Worm (Caenorhabditis elegans): ENCODE measurements around the gene R160.5.

The R160.5 gene

DNA sequence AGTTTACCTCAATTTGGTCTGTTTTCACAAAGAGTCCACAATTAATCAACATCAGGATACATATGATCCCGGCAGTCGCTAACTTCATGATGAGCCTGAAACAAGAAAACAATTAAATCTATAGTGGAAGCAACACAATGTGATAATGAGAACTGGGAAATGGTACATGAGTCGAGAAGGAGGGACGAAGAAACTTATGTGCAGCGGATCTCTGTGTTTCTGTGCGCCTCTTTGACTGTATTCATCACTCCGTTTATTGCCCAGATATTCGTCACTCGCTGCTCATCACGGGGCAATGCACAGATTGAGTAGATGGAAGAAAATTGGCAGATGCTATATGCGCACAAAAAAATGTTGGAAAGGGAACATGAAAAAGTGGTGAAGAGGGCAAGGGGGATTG lies 4.4 kb downstream of the R160.5 start, which contains the start of gene R160.3:
Gene R160.3, minus strand, starts transcription at position 101 of the 400 bp plus-strand sequence.
- TF ChIP-seq scrt-1 (GFP tag; IDR thresholded peaks at IDR 0.05) = no peak
- TF ChIP-seq aly-1 (tag; optimal IDR thresholded peaks at IDR 0.05) = no peak
- no peak for TF ChIP-seq ceh-36 (tag; optimal IDR thresholded peaks at IDR 0.05)
- no peak for TF ChIP-seq ceh-13 (GFP tag; optimal IDR thresholded peaks at IDR 0.05)
- no peak for TF ChIP-seq pes-1 (GFP tag; IDR thresholded peaks at IDR 0.05)
- TF ChIP-seq sea-1 (GFP tag; conservative IDR thresholded peaks at IDR 0.05) = no peak
- no peak for TF ChIP-seq tra-4 (tag; optimal IDR thresholded peaks at IDR 0.05)
- no peak for TF ChIP-seq tbx-37 (GFP tag; conservative IDR thresholded peaks at IDR 0.05)
- no peak for TF ChIP-seq flt-1 (GFP tag; IDR thresholded peaks at IDR 0.05)
- TF ChIP-seq B0310.2 (tag; optimal IDR thresholded peaks at IDR 0.05) = no peak
- TF ChIP-seq ama-1 (optimal IDR thresholded peaks at IDR 0.05) = no peak
- no peak for TF ChIP-seq tbx-11 (GFP tag; IDR thresholded peaks at IDR 0.05)
- TF ChIP-seq F13C5.2 (tag; optimal IDR thresholded peaks at IDR 0.05) = no peak
- TF ChIP-seq hmg-4 (GFP tag; optimal IDR thresholded peaks at IDR 0.05) = no peak
- no peak for TF ChIP-seq ets-7 (tag; optimal IDR thresholded peaks at IDR 0.05)
- TF ChIP-seq hmbx-1 (tag; optimal IDR thresholded peaks at IDR 0.05) = no peak
- TF ChIP-seq hnd-1 (tag; optimal IDR thresholded peaks at IDR 0.05) = no peak

DNA sequence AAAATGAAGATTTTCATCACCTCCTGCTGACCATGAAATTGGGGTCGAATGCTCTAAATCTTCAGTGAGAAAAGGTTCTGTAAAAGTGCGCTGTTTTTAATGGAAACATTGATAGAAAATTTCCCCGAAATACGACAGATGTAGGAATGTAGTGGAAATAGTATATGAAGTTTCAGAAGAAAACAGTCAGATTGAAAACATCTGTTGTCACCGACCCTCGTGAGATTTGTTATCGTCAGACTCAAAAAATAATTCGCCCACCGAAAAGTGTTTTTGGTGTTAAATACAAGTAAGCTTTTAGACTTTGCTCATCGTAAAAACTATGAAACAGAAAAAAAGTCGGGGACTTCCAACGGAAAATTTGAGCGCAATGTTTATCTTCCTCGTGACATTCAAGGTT lies 5.8 kb downstream of the R160.5 start, which contains the start of gene F14H12.8:
Gene F14H12.8, minus strand, starts transcription at position 101 of the 400 bp plus-strand sequence.
- no peak for TF ChIP-seq ceh-13 (GFP tag; optimal IDR thresholded peaks at IDR 0.05)
- TF ChIP-seq ets-7 (tag; optimal IDR thresholded peaks at IDR 0.05) = no peak
- TF ChIP-seq hnd-1 (tag; optimal IDR thresholded peaks at IDR 0.05) = no peak

DNA sequence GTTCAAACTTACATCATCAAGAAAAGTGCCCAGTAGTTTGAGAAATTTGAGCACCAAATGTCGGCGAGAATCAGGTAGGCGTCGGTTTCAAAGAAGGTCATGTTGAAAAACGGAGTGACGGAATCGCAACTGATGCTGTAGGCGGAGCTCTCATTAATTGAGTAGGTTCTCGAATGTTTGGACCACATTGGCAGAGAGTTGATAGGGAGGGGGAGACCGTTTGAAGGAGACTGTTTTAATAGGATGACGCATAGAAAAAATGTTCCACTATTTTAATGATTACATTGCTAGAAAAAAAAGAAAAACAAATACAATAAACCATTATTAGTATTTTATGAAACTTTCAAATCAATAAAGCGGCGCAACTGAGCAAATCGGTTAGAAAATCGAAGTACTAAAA lies 7.5 kb downstream of the R160.5 start, which contains the start of gene F14H12.17:
Gene F14H12.17, minus strand, starts transcription at position 101 of the 400 bp plus-strand sequence.
- no peak for TF ChIP-seq tbx-37 (GFP tag; conservative IDR thresholded peaks at IDR 0.05)
- no peak for TF ChIP-seq hmbx-1 (tag; optimal IDR thresholded peaks at IDR 0.05)

DNA sequence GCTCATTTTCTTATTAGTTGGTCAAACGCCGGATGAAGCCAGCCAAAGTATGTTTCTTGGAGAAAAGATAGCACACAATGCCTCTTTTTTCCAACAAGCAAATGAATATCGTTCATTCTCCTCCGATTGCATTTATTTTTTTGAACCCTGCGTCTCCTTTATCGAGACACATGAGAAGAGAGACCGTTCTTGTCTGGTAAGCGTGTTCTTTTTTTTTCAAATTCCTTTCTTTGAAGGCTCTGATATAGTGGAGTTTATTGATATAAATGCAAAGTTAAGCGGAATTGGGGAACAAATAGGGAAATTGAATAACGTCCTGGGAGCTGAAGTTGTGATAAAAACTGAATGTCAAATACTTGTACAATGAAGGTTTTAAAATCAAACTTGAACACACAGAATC lies 8.1 kb downstream of the R160.5 start, which contains the start of gene F14H12.7:
Gene F14H12.7, minus strand, starts transcription at position 101 of the 400 bp plus-strand sequence.
- no peak for TF ChIP-seq hnd-1 (tag; optimal IDR thresholded peaks at IDR 0.05)
- TF ChIP-seq hmg-4 (GFP tag; optimal IDR thresholded peaks at IDR 0.05) = no peak
- no peak for TF ChIP-seq ama-1 (optimal IDR thresholded peaks at IDR 0.05)
- no peak for TF ChIP-seq tbx-11 (GFP tag; IDR thresholded peaks at IDR 0.05)
- TF ChIP-seq sea-1 (GFP tag; conservative IDR thresholded peaks at IDR 0.05) = no peak
- no peak for TF ChIP-seq tbx-37 (GFP tag; conservative IDR thresholded peaks at IDR 0.05)
- no peak for TF ChIP-seq ceh-36 (tag; optimal IDR thresholded peaks at IDR 0.05)
- TF ChIP-seq ceh-13 (GFP tag; optimal IDR thresholded peaks at IDR 0.05) = no peak
- no peak for TF ChIP-seq scrt-1 (GFP tag; IDR thresholded peaks at IDR 0.05)
- no peak for TF ChIP-seq hmbx-1 (tag; optimal IDR thresholded peaks at IDR 0.05)
- TF ChIP-seq ets-7 (tag; optimal IDR thresholded peaks at IDR 0.05) = no peak
- no peak for TF ChIP-seq tra-4 (tag; optimal IDR thresholded peaks at IDR 0.05)
- TF ChIP-seq aly-1 (tag; optimal IDR thresholded peaks at IDR 0.05) = no peak
- no peak for TF ChIP-seq flt-1 (GFP tag; IDR thresholded peaks at IDR 0.05)
- TF ChIP-seq B0310.2 (tag; optimal IDR thresholded peaks at IDR 0.05) = no peak

DNA sequence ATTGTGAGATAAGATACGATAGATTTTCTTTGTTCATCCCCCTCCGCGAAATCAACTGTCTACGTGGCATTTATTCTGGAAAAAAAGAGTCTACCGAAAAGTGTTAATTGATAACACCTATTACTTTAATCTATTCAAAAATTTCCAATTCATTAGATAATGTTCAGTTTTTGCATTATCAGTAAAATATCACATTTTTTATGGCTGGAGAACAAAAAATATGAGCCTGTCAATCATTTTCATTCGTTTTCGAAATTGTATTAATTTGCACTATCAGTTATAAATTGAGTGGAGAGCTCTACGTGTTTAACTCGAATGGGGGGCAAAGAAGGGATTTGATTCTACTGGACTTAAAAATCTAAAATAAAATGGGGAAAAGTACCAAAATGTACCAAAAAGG lies 11.6 kb downstream of the R160.5 start:
- TF ChIP-seq F13C5.2 (tag; optimal IDR thresholded peaks at IDR 0.05) = no peak
- TF ChIP-seq ceh-13 (GFP tag; optimal IDR thresholded peaks at IDR 0.05) = no peak
- no peak for TF ChIP-seq ets-7 (tag; optimal IDR thresholded peaks at IDR 0.05)
- no peak for TF ChIP-seq sea-1 (GFP tag; conservative IDR thresholded peaks at IDR 0.05)

DNA sequence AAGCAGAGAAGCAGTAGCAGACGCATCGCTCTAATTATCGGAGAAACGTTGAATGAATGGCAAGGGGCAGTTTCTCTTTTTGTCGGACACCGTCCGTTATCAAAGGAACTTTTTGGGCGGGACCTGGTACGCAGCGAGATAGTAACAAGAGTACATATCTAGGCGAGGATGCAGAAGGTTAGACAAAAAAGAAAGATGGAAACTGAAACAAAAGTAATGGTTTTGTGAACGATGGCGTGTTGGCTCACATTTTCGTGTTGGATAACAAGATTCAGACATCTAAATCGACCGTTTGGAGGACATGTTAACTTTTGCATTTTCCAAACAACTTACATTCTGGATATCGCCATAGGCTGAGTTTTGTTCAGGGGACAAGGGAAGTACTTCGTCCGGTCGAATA lies 13.2 kb downstream of the R160.5 start, which contains the start of gene F14H12.6:
Gene F14H12.6, minus strand, starts transcription at position 101 of the 400 bp plus-strand sequence.
- no peak for TF ChIP-seq aly-1 (tag; optimal IDR thresholded peaks at IDR 0.05)
- no peak for TF ChIP-seq B0310.2 (tag; optimal IDR thresholded peaks at IDR 0.05)
- TF ChIP-seq hnd-1 (tag; optimal IDR thresholded peaks at IDR 0.05) = no peak
- TF ChIP-seq tra-4 (tag; optimal IDR thresholded peaks at IDR 0.05) = no peak
- no peak for TF ChIP-seq ceh-36 (tag; optimal IDR thresholded peaks at IDR 0.05)
- TF ChIP-seq hmbx-1 (tag; optimal IDR thresholded peaks at IDR 0.05) = no peak
- TF ChIP-seq sea-1 (GFP tag; conservative IDR thresholded peaks at IDR 0.05) = no peak
- TF ChIP-seq flt-1 (GFP tag; IDR thresholded peaks at IDR 0.05) = no peak

DNA sequence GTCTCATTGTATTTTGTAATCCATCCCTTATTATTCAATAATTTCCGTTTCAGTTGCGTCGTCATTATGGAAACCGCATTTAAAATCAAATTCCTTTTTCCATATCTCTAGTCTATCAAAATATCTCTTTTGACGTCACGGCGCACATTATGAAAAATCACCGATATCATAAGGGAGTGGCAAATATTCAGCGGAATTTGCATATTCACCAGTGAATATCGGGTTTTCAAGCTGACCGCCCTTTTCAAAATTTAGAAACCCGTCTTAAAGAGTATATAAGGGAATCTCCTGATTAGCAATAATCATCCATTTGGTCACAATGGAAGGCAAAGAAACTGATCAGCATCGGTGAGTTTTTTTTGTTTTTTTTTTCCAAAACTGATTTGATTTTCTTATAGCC lies 17.3 kb downstream of the R160.5 start, which contains the start of gene col-165:
Gene col-165, plus strand, starts transcription at position 301 of the 400 bp plus-strand sequence.
- no peak for TF ChIP-seq F13C5.2 (tag; optimal IDR thresholded peaks at IDR 0.05)
- no peak for TF ChIP-seq ceh-13 (GFP tag; optimal IDR thresholded peaks at IDR 0.05)
- TF ChIP-seq B0310.2 (tag; optimal IDR thresholded peaks at IDR 0.05) = no peak
- TF ChIP-seq tbx-11 (GFP tag; IDR thresholded peaks at IDR 0.05) = no peak
- TF ChIP-seq hmbx-1 (tag; optimal IDR thresholded peaks at IDR 0.05) = no peak
- no peak for TF ChIP-seq hnd-1 (tag; optimal IDR thresholded peaks at IDR 0.05)
- TF ChIP-seq aly-1 (tag; optimal IDR thresholded peaks at IDR 0.05) = no peak
- TF ChIP-seq scrt-1 (GFP tag; IDR thresholded peaks at IDR 0.05) = no peak

DNA sequence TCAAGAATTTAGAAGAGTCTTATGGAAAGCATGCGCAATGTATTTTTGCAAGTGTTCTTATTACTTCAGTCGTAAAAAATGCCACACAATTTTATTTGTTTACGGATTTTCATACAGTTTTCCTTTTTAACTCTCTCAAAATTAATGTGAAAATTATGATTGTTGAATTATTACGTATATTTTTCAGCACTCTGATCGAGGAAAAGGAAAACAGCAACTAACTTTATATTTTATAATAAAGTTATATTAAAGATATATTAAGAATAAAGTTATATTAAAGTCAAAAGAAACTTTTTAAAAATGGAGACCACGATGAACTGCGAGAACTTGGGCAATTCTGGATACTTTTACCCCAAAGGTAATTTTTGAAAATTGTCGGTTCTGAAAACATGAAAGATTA lies 20.5 kb downstream of the R160.5 start, which contains the start of gene F14H12.2:
Gene F14H12.2, plus strand, starts transcription at position 301 of the 400 bp plus-strand sequence.
- no peak for TF ChIP-seq scrt-1 (GFP tag; IDR thresholded peaks at IDR 0.05)
- no peak for TF ChIP-seq aly-1 (tag; optimal IDR thresholded peaks at IDR 0.05)
- no peak for TF ChIP-seq F13C5.2 (tag; optimal IDR thresholded peaks at IDR 0.05)
- no peak for TF ChIP-seq tbx-11 (GFP tag; IDR thresholded peaks at IDR 0.05)
- TF ChIP-seq ama-1 (optimal IDR thresholded peaks at IDR 0.05) = no peak

DNA sequence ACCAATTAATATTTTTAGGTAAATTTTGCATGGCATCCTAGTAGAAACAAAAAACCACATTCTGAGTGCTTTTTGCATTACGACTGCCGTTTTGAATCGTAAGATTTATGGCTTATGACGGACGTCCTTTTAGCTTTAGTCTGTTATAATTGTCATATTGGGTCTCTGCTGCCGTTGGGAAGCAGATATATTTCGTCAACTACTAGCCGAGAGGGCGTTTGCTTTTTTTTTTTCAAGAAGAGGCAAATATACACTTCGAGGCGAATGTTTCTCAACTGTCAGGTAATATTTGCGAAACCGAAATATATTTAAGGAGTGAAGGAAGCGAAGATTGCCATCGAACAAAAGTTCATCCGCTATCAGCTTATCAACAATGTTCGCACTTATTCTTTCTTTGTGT lies 26.7 kb downstream of the R160.5 start, which contains the start of gene F14H12.3:
Gene F14H12.3, plus strand, starts transcription at position 301 of the 400 bp plus-strand sequence.
- TF ChIP-seq aly-1 (tag; optimal IDR thresholded peaks at IDR 0.05) = no peak
- 0 out of 2 replicates have a peak, but pooled peaks have one; percentile 40 for TF ChIP-seq scrt-1 (GFP tag; IDR thresholded peaks at IDR 0.05)
